Worm (Caenorhabditis elegans) whole organism, late embryonic: Measurements from ENCODE around the gene F48F7.5.

Experiments used
- C08G9.2 ChIP-seq: sonication (generic microtip); optimal IDR thresholded peaks from 2 replicates; lab custom pipeline; 2016; ENCODE audit warnings: mild to moderate bottlenecking, missing genetic modification characterization, moderate library complexity, missing compliant biosample characterization
- C38D4.7 ChIP-seq: fragments of 200-800 bp; sonication (Bioruptor generic); optimal IDR thresholded peaks from 2 replicates; lab custom pipeline; 2018; ENCODE audit warnings: mild to moderate bottlenecking, missing genetic modification characterization, moderate library complexity, missing compliant biosample characterization
- F13H6.1 ChIP-seq: sonication (generic microtip); optimal IDR thresholded peaks from 2 replicates; lab custom pipeline; 2016; ENCODE audit warnings: missing genetic modification characterization, missing compliant biosample characterization
- K02D7.2 ChIP-seq: sonication (generic microtip); optimal IDR thresholded peaks from 2 replicates; lab custom pipeline; 2017; ENCODE audit warnings: mild to moderate bottlenecking, missing genetic modification characterization, missing compliant biosample characterization
- K09A11.1 ChIP-seq: sonication (generic microtip); optimal IDR thresholded peaks from 2 replicates; lab custom pipeline; 2017; ENCODE audit warnings: antibody characterized with exemption, mild to moderate bottlenecking, missing genetic modification characterization, missing compliant biosample characterization; ENCODE audit not compliant: insufficient read depth
- T23F11.4 ChIP-seq: fragments of 200-800 bp; sonication (Bioruptor generic); optimal IDR thresholded peaks from 2 replicates; lab custom pipeline; 2018; ENCODE audit warnings: mild to moderate bottlenecking, missing genetic modification characterization, missing compliant biosample characterization
- ahr-1 ChIP-seq: sonication (generic microtip); optimal IDR thresholded peaks from 2 replicates; lab custom pipeline; 2016; ENCODE audit warnings: missing genetic modification characterization, missing compliant biosample characterization
- ceh-18 ChIP-seq: sonication (generic microtip); optimal IDR thresholded peaks from 2 replicates; lab custom pipeline; 2016; ENCODE audit warnings: missing genetic modification characterization, missing compliant biosample characterization
- ceh-19 ChIP-seq: fragments of 200-800 bp; sonication (Bioruptor generic); optimal IDR thresholded peaks from 2 replicates; lab custom pipeline; 2018; ENCODE audit warnings: mild to moderate bottlenecking, missing genetic modification characterization, missing compliant biosample characterization
- ceh-22 ChIP-seq: sonication (generic microtip); optimal IDR thresholded peaks from 2 replicates; lab custom pipeline; 2017; ENCODE audit warnings: missing biosample characterization, missing genetic modification characterization
- ceh-24 ChIP-seq: sonication (generic microtip); optimal IDR thresholded peaks from 2 replicates; lab custom pipeline; 2016; ENCODE audit warnings: mild to moderate bottlenecking, missing genetic modification characterization, missing compliant biosample characterization
- ceh-31 ChIP-seq: sonication (generic microtip); optimal IDR thresholded peaks from 2 replicates; lab custom pipeline; 2016; ENCODE audit warnings: missing genetic modification characterization, missing compliant biosample characterization
- ceh-34 ChIP-seq: sonication (generic microtip); optimal IDR thresholded peaks from 2 replicates; lab custom pipeline; 2016; ENCODE audit warnings: mild to moderate bottlenecking, missing genetic modification characterization, missing compliant biosample characterization
- ceh-48 ChIP-seq: sonication (generic microtip); optimal IDR thresholded peaks from 2 replicates; lab custom pipeline; 2016; ENCODE audit warnings: missing genetic modification characterization, inconsistent platforms, missing compliant biosample characterization
- ceh-6 ChIP-seq: fragments of 200-800 bp; sonication (Bioruptor generic); optimal IDR thresholded peaks from 2 replicates; lab custom pipeline; 2018; ENCODE audit warnings: mild to moderate bottlenecking, missing genetic modification characterization, missing compliant biosample characterization
- dmd-4 ChIP-seq: sonication (generic microtip); optimal IDR thresholded peaks from 2 replicates; lab custom pipeline; 2016; ENCODE audit warnings: borderline replicate concordance, missing genetic modification characterization, missing compliant biosample characterization
- elt-2 ChIP-seq: sonication (generic microtip); optimal IDR thresholded peaks from 2 replicates; lab custom pipeline; 2016; ENCODE audit warnings: missing genetic modification reagents, missing genetic modification characterization, missing compliant biosample characterization
- elt-4 ChIP-seq: sonication (generic microtip); optimal IDR thresholded peaks from 2 replicates; lab custom pipeline; 2016; ENCODE audit warnings: missing genetic modification characterization, missing compliant biosample characterization
- ets-4 ChIP-seq: sonication (generic microtip); optimal IDR thresholded peaks from 2 replicates; lab custom pipeline; 2016; ENCODE audit warnings: missing genetic modification characterization, missing compliant biosample characterization
- fkh-10 ChIP-seq: fragments of 150-350 bp; optimal IDR thresholded peaks from 2 replicates; lab custom pipeline; 2014; ENCODE audit warnings: missing biosample characterization, missing genetic modification reagents, missing genetic modification characterization
- gmeb-2 ChIP-seq: sonication (generic microtip); optimal IDR thresholded peaks from 2 replicates; lab custom pipeline; 2016; ENCODE audit warnings: missing genetic modification characterization, inconsistent platforms, missing compliant biosample characterization
- hlh-13 ChIP-seq: fragments of 200-800 bp; sonication (Bioruptor generic); optimal IDR thresholded peaks from 2 replicates; lab custom pipeline; 2018; ENCODE audit warnings: mild to moderate bottlenecking, missing genetic modification characterization, missing compliant biosample characterization
- hlh-15 ChIP-seq: sonication (generic microtip); optimal IDR thresholded peaks from 2 replicates; lab custom pipeline; 2016; ENCODE audit warnings: missing genetic modification characterization, missing compliant biosample characterization
- hlh-8 ChIP-seq: sonication (generic microtip); optimal IDR thresholded peaks from 2 replicates; lab custom pipeline; 2016; ENCODE audit warnings: missing genotype, missing genetic modification characterization, missing compliant biosample characterization
- lim-6 ChIP-seq: sonication (generic microtip); optimal IDR thresholded peaks from 2 replicates; lab custom pipeline; 2016; ENCODE audit warnings: missing genetic modification characterization, missing compliant biosample characterization
- madf-2 ChIP-seq: sonication (generic microtip); optimal IDR thresholded peaks from 2 replicates; lab custom pipeline; 2017; ENCODE audit warnings: missing genetic modification characterization, missing compliant biosample characterization
- mec-3 ChIP-seq: sonication (generic microtip); optimal IDR thresholded peaks from 2 replicates; lab custom pipeline; 2016; ENCODE audit warnings: borderline replicate concordance, missing genetic modification characterization, missing compliant biosample characterization
- nfya-1 ChIP-seq: sonication (generic microtip); optimal IDR thresholded peaks from 2 replicates; lab custom pipeline; 2017; ENCODE audit warnings: missing genetic modification characterization, mild to moderate bottlenecking, missing compliant biosample characterization, antibody characterized with exemption, moderate library complexity
- pag-3 ChIP-seq: sonication (generic microtip); optimal IDR thresholded peaks from 2 replicates; lab custom pipeline; 2016; ENCODE audit warnings: missing compliant biosample characterization, missing genetic modification characterization, borderline replicate concordance
- pat-9 ChIP-seq: fragments of 200-800 bp; sonication (Bioruptor generic); optimal IDR thresholded peaks from 2 replicates; lab custom pipeline; 2018; ENCODE audit warnings: mild to moderate bottlenecking, missing genetic modification characterization, moderate library complexity, missing compliant biosample characterization
- pha-2 ChIP-seq: sonication (generic microtip); optimal IDR thresholded peaks from 2 replicates; lab custom pipeline; 2017; ENCODE audit warnings: mild to moderate bottlenecking, missing genetic modification characterization, missing compliant biosample characterization
- pha-4 ChIP-seq: fragments of 150-350 bp; optimal IDR thresholded peaks from 2 replicates; lab custom pipeline; 2018; ENCODE audit warnings: missing biosample characterization, missing genetic modification reagents, missing genetic modification characterization
- pqm-1 ChIP-seq: sonication (generic microtip); optimal IDR thresholded peaks from 2 replicates; lab custom pipeline; 2016; ENCODE audit warnings: missing genetic modification characterization, missing compliant biosample characterization
- pros-1 ChIP-seq: fragments of 150-350 bp; optimal IDR thresholded peaks from 2 replicates; lab custom pipeline; 2014; ENCODE audit warnings: missing biosample characterization, missing genetic modification reagents, missing genetic modification characterization
- ref-2 ChIP-seq: sonication (generic microtip); optimal IDR thresholded peaks from 2 replicates; lab custom pipeline; 2016; ENCODE audit warnings: missing genetic modification characterization, missing compliant biosample characterization
- rnt-1 ChIP-seq: sonication (generic microtip); optimal IDR thresholded peaks from 2 replicates; lab custom pipeline; 2016; ENCODE audit warnings: missing genetic modification characterization, missing compliant biosample characterization
- sdc-2 ChIP-seq: sonication (generic microtip); optimal IDR thresholded peaks from 2 replicates; lab custom pipeline; 2016; ENCODE audit warnings: missing genotype, missing genetic modification characterization, missing compliant biosample characterization
- sox-2 ChIP-seq: fragments of 200-800 bp; sonication (Bioruptor generic); IDR thresholded peaks from 2 replicates; pipeline ENCODE4 v1.3.6; 2022; ENCODE audit warnings: missing genetic modification reagents, missing genetic modification characterization, missing compliant biosample characterization
- syd-9 ChIP-seq: sonication (generic microtip); optimal IDR thresholded peaks from 2 replicates; lab custom pipeline; 2016; ENCODE audit warnings: mild to moderate bottlenecking, missing genetic modification characterization, moderate library complexity, missing compliant biosample characterization
- tbx-2 ChIP-seq: sonication (generic microtip); optimal IDR thresholded peaks from 2 replicates; lab custom pipeline; 2016; ENCODE audit warnings: missing genetic modification characterization, missing compliant biosample characterization
- tbx-7 ChIP-seq: sonication (generic microtip); optimal IDR thresholded peaks from 2 replicates; lab custom pipeline; 2016; ENCODE audit warnings: missing genotype, missing genetic modification characterization, missing compliant biosample characterization
- unc-42 ChIP-seq: sonication (generic microtip); optimal IDR thresholded peaks from 2 replicates; lab custom pipeline; 2016; ENCODE audit warnings: missing genotype, missing genetic modification characterization, missing compliant biosample characterization
- unc-55 ChIP-seq: sonication (generic microtip); optimal IDR thresholded peaks from 2 replicates; lab custom pipeline; 2017; ENCODE audit warnings: missing biosample characterization, missing genetic modification reagents, missing genetic modification characterization

Gene F48F7.5

DNA sequence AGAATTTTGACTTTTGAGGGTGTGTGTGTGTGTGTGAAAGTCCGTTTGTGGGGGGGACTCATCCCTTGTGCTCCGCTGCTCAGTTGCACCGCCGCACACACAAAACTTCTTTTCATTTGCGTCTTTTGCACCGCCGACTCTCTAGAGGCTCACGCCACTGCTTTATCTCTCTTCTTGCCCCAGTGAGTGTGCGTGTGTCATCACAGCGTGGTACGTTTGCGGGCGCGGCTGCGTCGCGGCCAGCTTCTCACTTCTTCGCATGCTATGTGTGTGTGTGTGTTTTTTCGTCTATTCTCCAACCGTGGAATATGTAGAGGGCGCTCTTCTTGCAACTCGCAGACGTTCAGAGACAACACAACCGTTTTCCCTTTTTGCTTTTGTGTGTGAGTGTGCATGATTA lies 29.9 kb upstream of the F48F7.5 start (continued):
- TF ChIP-seq K09A11.1 (tag; lab: Kevin White, UChicago), result no peak
- no peak for TF ChIP-seq hlh-13 (GFP tag; lab: Kevin White, UChicago)
- TF ChIP-seq fkh-10 (GFP tag; lab: Kevin White, UChicago), result no peak
- no peak for TF ChIP-seq lim-6
- TF ChIP-seq pha-4 (tag; lab: Kevin White, UChicago), result no peak
- no peak for TF ChIP-seq ahr-1 (tag; lab: Kevin White, UChicago)
- no peak for TF ChIP-seq T23F11.4 (GFP tag; lab: Kevin White, UChicago)
- TF ChIP-seq rnt-1, result peak; percentile 76
- TF ChIP-seq ceh-22, result no peak
- no peak for TF ChIP-seq hlh-8 (tag; lab: Kevin White, UChicago)
- no peak for TF ChIP-seq pat-9
- TF ChIP-seq F13H6.1 (tag; lab: Kevin White, UChicago), result peak; percentile 43
- peak; percentile 13 for TF ChIP-seq dmd-4
- TF ChIP-seq elt-4 (tag; lab: Kevin White, UChicago), result no peak
- peak; percentile 61 for TF ChIP-seq ceh-18 (tag; lab: Kevin White, UChicago)
- TF ChIP-seq madf-2 (tag; lab: Kevin White, UChicago), result peak; percentile 9
- no peak for TF ChIP-seq pros-1
- peak; percentile 55 for TF ChIP-seq unc-42 (tag; lab: Kevin White, UChicago)
- TF ChIP-seq mec-3 (tag; lab: Kevin White, UChicago), result no peak
- TF ChIP-seq K02D7.2, result no peak
- no peak for TF ChIP-seq unc-55 (GFP tag; lab: Kevin White, UChicago)
- peak; percentile 48 for TF ChIP-seq ceh-6 (GFP tag; lab: Kevin White, UChicago)
- no peak for TF ChIP-seq ceh-19 (GFP tag; lab: Kevin White, UChicago)
- TF ChIP-seq pqm-1 (tag; lab: Kevin White, UChicago), result no peak

DNA sequence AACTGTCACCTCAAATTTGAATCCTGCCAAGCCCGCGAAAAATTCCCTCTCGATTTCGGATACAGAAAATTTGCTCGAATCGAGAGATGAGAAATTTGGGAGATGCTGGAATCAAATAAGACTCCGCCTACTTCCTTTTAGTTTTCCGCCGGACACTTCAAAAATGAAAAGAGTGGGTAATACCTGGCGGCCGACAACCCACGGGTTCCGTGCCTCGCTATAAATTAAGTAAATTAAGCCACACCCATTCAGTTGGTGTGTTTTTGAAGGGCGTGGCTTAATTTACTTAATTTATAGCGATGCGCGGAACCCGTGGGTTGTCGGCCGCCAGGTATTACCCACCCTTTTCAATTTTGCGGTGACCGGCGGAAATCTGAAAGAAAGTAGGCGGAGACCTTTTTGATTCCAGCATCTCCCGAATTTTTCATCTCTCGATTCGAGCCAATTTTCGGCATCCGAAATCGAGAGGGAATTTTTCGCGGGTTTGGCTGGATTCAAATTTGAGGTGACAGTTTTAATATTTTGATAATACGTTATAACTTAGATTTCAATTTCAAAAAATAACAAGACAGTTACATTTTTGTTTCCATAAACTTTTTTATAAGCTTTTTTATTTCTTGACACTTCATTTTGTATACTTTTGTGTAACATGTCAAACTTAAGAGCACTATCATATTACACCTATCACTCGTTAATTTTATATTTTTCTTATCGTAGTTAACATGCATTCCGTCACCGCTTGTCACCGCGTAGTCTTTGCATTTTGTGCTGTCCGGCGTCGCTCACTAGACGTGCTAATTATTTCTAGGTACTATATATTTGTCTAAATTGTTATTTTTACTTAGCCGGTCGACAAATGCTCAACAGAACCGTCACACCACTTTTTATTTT lies 28.5 kb upstream of the F48F7.5 start:
- TF ChIP-seq tbx-7 (tag; lab: Kevin White, UChicago) (no peak), elt-2 (tag; lab: Kevin White, UChicago) (peak; percentile 53)

DNA sequence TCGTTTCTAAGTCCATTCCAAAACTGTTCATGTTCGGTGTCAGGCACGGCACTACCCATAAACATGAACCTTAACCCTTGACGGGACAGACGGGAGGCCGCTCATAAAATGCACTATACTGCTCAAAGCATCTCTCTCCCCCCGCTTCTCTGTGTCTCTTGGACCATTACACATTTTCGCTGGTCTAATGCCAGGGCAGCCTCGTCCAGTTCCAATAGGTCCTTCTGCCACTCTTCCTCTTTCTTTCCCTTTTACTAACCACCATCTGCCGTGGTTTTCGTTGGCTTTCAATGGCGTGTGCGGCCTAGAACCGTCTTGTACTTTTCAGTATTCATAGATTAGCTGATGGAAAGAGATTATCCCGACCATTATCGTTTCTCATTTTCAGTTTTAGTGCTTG lies 27.3 kb upstream of the F48F7.5 start:
- TF ChIP-seq unc-55 (GFP tag; lab: Kevin White, UChicago) (peak; percentile 18), nfya-1 (tag; lab: Kevin White, UChicago) (peak; percentile 39), sdc-2 (tag; lab: Kevin White, UChicago) (peak; percentile 53), ceh-31 (peak; percentile 59), dmd-4 (no peak), ref-2 (peak; percentile 23), ceh-34 (tag; lab: Kevin White, UChicago) (no peak), C08G9.2 (tag; lab: Kevin White, UChicago) (no peak), K09A11.1 (tag; lab: Kevin White, UChicago) (no peak), unc-42 (tag; lab: Kevin White, UChicago) (peak; percentile 18), syd-9 (tag; lab: Kevin White, UChicago) (peak; percentile 25), tbx-2 (tag; lab: Kevin White, UChicago) (peak; percentile 41)

DNA sequence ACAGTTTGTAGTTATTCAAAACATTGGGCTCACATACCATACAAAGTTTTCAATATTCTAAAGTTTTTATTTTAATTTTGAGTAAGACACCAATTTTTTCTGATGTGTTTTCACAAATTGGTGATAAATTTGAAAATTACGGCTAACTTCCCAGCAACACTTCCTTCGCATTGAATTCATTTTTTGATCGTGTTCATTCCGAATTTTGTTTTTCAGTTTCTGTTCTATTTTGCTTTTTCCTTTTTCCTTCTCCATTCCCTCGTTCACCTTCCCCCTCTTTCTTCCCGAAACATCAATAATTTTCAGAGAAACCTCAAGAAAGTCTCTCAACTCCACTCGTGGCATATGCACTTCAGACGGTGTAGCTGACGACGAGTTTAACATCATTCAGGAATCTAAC lies 26.6 kb upstream of the F48F7.5 start, which contains the start of gene alg-1:
Gene alg-1 (plus strand): TSS at position 301 of the 400 bp plus-strand sequence.
- TF ChIP-seq C38D4.7 (GFP tag; lab: Kevin White, UChicago), result no peak
- no peak for TF ChIP-seq ceh-18 (tag; lab: Kevin White, UChicago)
- no peak for TF ChIP-seq pag-3 (tag; lab: Kevin White, UChicago)
- TF ChIP-seq unc-55 (GFP tag; lab: Kevin White, UChicago), result no peak
- no peak for TF ChIP-seq K09A11.1 (tag; lab: Kevin White, UChicago)
- no peak for TF ChIP-seq sox-2
- no peak for TF ChIP-seq gmeb-2 (tag; lab: Kevin White, UChicago)
- TF ChIP-seq ceh-19 (GFP tag; lab: Kevin White, UChicago), result no peak
- TF ChIP-seq fkh-10 (GFP tag; lab: Kevin White, UChicago), result no peak
- TF ChIP-seq ceh-24 (tag; lab: Kevin White, UChicago), result no peak
- no peak for TF ChIP-seq lim-6
- TF ChIP-seq ets-4 (tag; lab: Kevin White, UChicago), result no peak
- no peak for TF ChIP-seq hlh-15 (tag; lab: Kevin White, UChicago)
- no peak for TF ChIP-seq F13H6.1 (tag; lab: Kevin White, UChicago)
- no peak for TF ChIP-seq ahr-1 (tag; lab: Kevin White, UChicago)
- no peak for TF ChIP-seq pha-2
- no peak for TF ChIP-seq ceh-34 (tag; lab: Kevin White, UChicago)
- TF ChIP-seq pros-1, result no peak
- TF ChIP-seq ceh-48, result no peak
